Worm (Caenorhabditis elegans) whole organism, young adult: ENCODE measurements around the gene fahd-1.

ENCODE experiments used
- D2030.7 ChIP-seq: fragments of 200-800 bp; sonication (Bioruptor generic); IDR thresholded peaks from 2 replicates; pipeline ENCODE4 v1.3.6; 2022; ENCODE audit warnings: missing genetic modification reagents, missing genetic modification characterization, missing compliant biosample characterization
- F10E7.11 ChIP-seq: sonication (generic microtip); optimal IDR thresholded peaks from 2 replicates; lab custom pipeline; 2017; ENCODE audit warnings: mild to moderate bottlenecking, missing genetic modification characterization, moderate library complexity, missing compliant biosample characterization
- F23B12.7 ChIP-seq: sonication (generic microtip); optimal IDR thresholded peaks from 2 replicates; lab custom pipeline; 2017; ENCODE audit warnings: missing genetic modification characterization, mild to moderate bottlenecking, missing compliant biosample characterization, antibody characterized with exemption, moderate library complexity; ENCODE audit not compliant: insufficient read depth
- F37B4.10 ChIP-seq: fragments of 200-800 bp; sonication (Bioruptor generic); IDR thresholded peaks from 2 replicates; pipeline ENCODE4 v1.3.6; 2022; ENCODE audit warnings: missing genetic modification characterization, missing compliant biosample characterization
- F49E8.2 ChIP-seq: sonication (generic microtip); optimal IDR thresholded peaks from 3 replicates; lab custom pipeline; 2017; ENCODE audit warnings: missing genetic modification characterization, mild to moderate bottlenecking, missing compliant biosample characterization, antibody characterized with exemption, moderate library complexity; ENCODE audit not compliant: insufficient read depth
- F57A8.1 ChIP-seq: fragments of 200-800 bp; sonication (Bioruptor generic); optimal IDR thresholded peaks from 2 replicates; lab custom pipeline; 2018; ENCODE audit warnings: mild to moderate bottlenecking, missing genetic modification characterization, moderate library complexity, missing compliant biosample characterization
- Y56A3A.18 ChIP-seq: fragments of 200-800 bp; sonication (Bioruptor generic); IDR thresholded peaks from 2 replicates; pipeline ENCODE4 v1.3.6; 2022; ENCODE audit warnings: missing genetic modification reagents, missing genetic modification characterization, missing compliant biosample characterization
- Y79H2A.3 ChIP-seq: fragments of 200-800 bp; sonication (Bioruptor generic); conservative IDR thresholded peaks from 2 replicates; pipeline ENCODE4 v1.3.6; 2022; ENCODE audit warnings: missing genetic modification reagents, missing genetic modification characterization, missing compliant biosample characterization
- ZK185.1 ChIP-seq: sonication (generic microtip); optimal IDR thresholded peaks from 2 replicates; lab custom pipeline; 2016; ENCODE audit warnings: mild to moderate bottlenecking, missing genetic modification characterization, missing compliant biosample characterization; ENCODE audit not compliant: poor library complexity, severe bottlenecking
- attf-5 ChIP-seq: fragments of 200-800 bp; sonication (Bioruptor generic); optimal IDR thresholded peaks from 2 replicates; lab custom pipeline; 2018; ENCODE audit warnings: mild to moderate bottlenecking, missing genetic modification characterization, missing compliant biosample characterization
- attf-6 ChIP-seq: fragments of 200-800 bp; sonication (Bioruptor generic); IDR thresholded peaks from 2 replicates; pipeline ENCODE4 v1.3.6; 2022; ENCODE audit warnings: missing genetic modification reagents, missing genetic modification characterization, missing compliant biosample characterization
- bed-1 ChIP-seq: fragments of 200-800 bp; sonication (Bioruptor generic); IDR thresholded peaks from 2 replicates; pipeline ENCODE4 v1.3.6; 2022; ENCODE audit warnings: missing genetic modification reagents, missing genetic modification characterization, missing compliant biosample characterization
- cebp-1 ChIP-seq, 2 experiments: fragments of 200-800 bp in 1 of 2; sonication (Bioruptor generic) in 1 of 2; sonication (generic microtip) in 1 of 2; IDR thresholded peaks in 1 of 2; optimal IDR thresholded peaks in 1 of 2; 2 replicates each; pipeline versions ENCODE4 v1.3.6 to Lab custom; 2017 to 2022; ENCODE audit warnings: missing compliant biosample characterization in 2 of 2, missing genetic modification characterization in 2 of 2, mild to moderate bottlenecking in 1 of 2, missing genetic modification reagents in 1 of 2, moderate library complexity in 1 of 2
- efl-1 ChIP-seq: fragments of 150-350 bp; optimal IDR thresholded peaks from 2 replicates; lab custom pipeline; 2014; ENCODE audit warnings: missing biosample characterization, missing genetic modification reagents, missing genetic modification characterization
- hlh-12 ChIP-seq: sonication (generic microtip); optimal IDR thresholded peaks from 2 replicates; lab custom pipeline; 2016; ENCODE audit warnings: missing genetic modification characterization, missing compliant biosample characterization
- hmg-1.2 ChIP-seq: fragments of 200-800 bp; sonication (Bioruptor generic); IDR thresholded peaks from 2 replicates; pipeline ENCODE4 v1.3.6; 2022; ENCODE audit warnings: missing genetic modification reagents, missing genetic modification characterization, missing compliant biosample characterization
- hrde-1 ChIP-seq: sonication (generic microtip); optimal IDR thresholded peaks from 2 replicates; lab custom pipeline; 2016; ENCODE audit warnings: missing genetic modification characterization, mild to moderate bottlenecking, missing compliant biosample characterization, moderate library complexity, missing genotype, missing genetic modification reagents, borderline replicate concordance
- hsf-1 ChIP-seq: fragments of 200-800 bp; sonication (Bioruptor generic); IDR thresholded peaks from 2 replicates; pipeline ENCODE4 v1.3.6; 2022; ENCODE audit warnings: missing genetic modification reagents, missing genetic modification characterization, missing compliant biosample characterization
- let-526 ChIP-seq: fragments of 200-800 bp; sonication (Bioruptor generic); IDR thresholded peaks from 2 replicates; pipeline ENCODE4 v1.3.6; 2022; ENCODE audit warnings: missing genetic modification reagents, missing genetic modification characterization, missing compliant biosample characterization
- lin-35 ChIP-seq, 3 experiments: fragments of 150-350 bp in 2 of 3; sonication (generic microtip) in 1 of 3; optimal IDR thresholded peaks; 2 replicates each; lab custom pipeline; 2014 to 2018; ENCODE audit warnings: missing biosample characterization in 3 of 3, missing genetic modification characterization in 3 of 3, missing genetic modification reagents in 3 of 3
- lin-40 ChIP-seq: sonication (generic microtip); optimal IDR thresholded peaks from 2 replicates; lab custom pipeline; 2016; ENCODE audit warnings: missing genetic modification characterization, mild to moderate bottlenecking, missing compliant biosample characterization, missing genotype, missing genetic modification reagents
- lsy-27 ChIP-seq: sonication (generic microtip); optimal IDR thresholded peaks from 2 replicates; lab custom pipeline; 2017; ENCODE audit warnings: missing genetic modification characterization, mild to moderate bottlenecking, missing compliant biosample characterization, antibody characterized with exemption, missing genotype, borderline replicate concordance; ENCODE audit not compliant: insufficient read depth
- madf-6 ChIP-seq: fragments of 200-800 bp; sonication (Bioruptor generic); IDR thresholded peaks from 2 replicates; pipeline ENCODE4 v1.3.6; 2022; ENCODE audit warnings: missing genetic modification reagents, missing genetic modification characterization, missing compliant biosample characterization
- mel-28 ChIP-seq: sonication (generic microtip); optimal IDR thresholded peaks from 2 replicates; lab custom pipeline; 2016; ENCODE audit warnings: borderline replicate concordance, mild to moderate bottlenecking, missing genetic modification characterization, missing compliant biosample characterization
- mxl-1 ChIP-seq: sonication (generic microtip); optimal IDR thresholded peaks from 2 replicates; lab custom pipeline; 2016; ENCODE audit warnings: missing genetic modification characterization, missing compliant biosample characterization
- nhr-80 ChIP-seq: sonication (generic microtip); optimal IDR thresholded peaks from 2 replicates; lab custom pipeline; 2016; ENCODE audit warnings: missing genetic modification characterization, missing compliant biosample characterization
- pha-4 ChIP-seq: fragments of 150-350 bp; sonication (generic microtip); optimal IDR thresholded peaks from 2 replicates; lab custom pipeline; 2014; ENCODE audit warnings: missing biosample characterization, missing genetic modification reagents, missing genetic modification characterization
- sea-2 ChIP-seq: fragments of 200-800 bp; sonication (Bioruptor generic); IDR thresholded peaks from 2 replicates; pipeline ENCODE4 v1.3.6; 2022; ENCODE audit warnings: missing genetic modification characterization, missing compliant biosample characterization
- snpc-4 ChIP-seq, 5 experiments: fragments of 150-350 bp in 1 of 5; sonication (generic microtip) in 4 of 5; optimal IDR thresholded peaks; 2 replicates each; lab custom pipeline; 2014 to 2018; ENCODE audit warnings: missing genetic modification characterization in 5 of 5, missing biosample characterization in 3 of 5, antibody characterized with exemption in 2 of 5, mild to moderate bottlenecking in 2 of 5, missing compliant biosample characterization in 2 of 5, missing genotype in 2 of 5, moderate library complexity in 2 of 5, missing genetic modification reagents in 1 of 5
- sptf-2 ChIP-seq: fragments of 200-800 bp; sonication (Bioruptor generic); optimal IDR thresholded peaks from 2 replicates; lab custom pipeline; 2018; ENCODE audit warnings: mild to moderate bottlenecking, missing genetic modification characterization, missing compliant biosample characterization
- tbp1 ChIP-seq: fragments of 200-800 bp; sonication (Bioruptor generic); optimal IDR thresholded peaks from 2 replicates; lab custom pipeline; 2018; ENCODE audit warnings: mild to moderate bottlenecking, missing genetic modification characterization, missing compliant biosample characterization
- tbx-9 ChIP-seq: sonication (generic microtip); optimal IDR thresholded peaks from 2 replicates; lab custom pipeline; 2016; ENCODE audit warnings: borderline replicate concordance, missing genetic modification characterization, inconsistent platforms, missing compliant biosample characterization
- tlf-1 ChIP-seq: fragments of 200-800 bp; sonication (Bioruptor generic); optimal IDR thresholded peaks from 2 replicates; lab custom pipeline; 2018; ENCODE audit warnings: mild to moderate bottlenecking, missing genetic modification characterization, missing compliant biosample characterization
- unc-130 ChIP-seq: sonication (generic microtip); optimal IDR thresholded peaks from 2 replicates; lab custom pipeline; 2016; ENCODE audit warnings: missing genetic modification reagents, missing genetic modification characterization, missing compliant biosample characterization
- xnd-1 ChIP-seq: sonication (generic microtip); optimal IDR thresholded peaks from 2 replicates; lab custom pipeline; 2016; ENCODE audit warnings: missing genotype, missing genetic modification reagents, missing genetic modification characterization, missing compliant biosample characterization
- zim-3 ChIP-seq: sonication (generic microtip); optimal IDR thresholded peaks from 2 replicates; lab custom pipeline; 2017; ENCODE audit warnings: mild to moderate bottlenecking, missing genetic modification characterization, moderate library complexity, missing compliant biosample characterization
- ztf-22 ChIP-seq: fragments of 200-800 bp; sonication (Bioruptor generic); optimal IDR thresholded peaks from 2 replicates; lab custom pipeline; 2018; ENCODE audit warnings: mild to moderate bottlenecking, missing genetic modification characterization, moderate library complexity, missing compliant biosample characterization
- ztf-25 ChIP-seq: fragments of 200-800 bp; sonication (Bioruptor generic); IDR thresholded peaks from 2 replicates; pipeline ENCODE4 v1.3.6; 2022; ENCODE audit warnings: missing genetic modification reagents, missing genetic modification characterization, missing compliant biosample characterization
- ztf-28 ChIP-seq: fragments of 200-800 bp; sonication (Bioruptor generic); IDR thresholded peaks from 2 replicates; pipeline ENCODE4 v1.3.6; 2022; ENCODE audit warnings: missing genetic modification reagents, missing genetic modification characterization, missing compliant biosample characterization
- ztf-3 ChIP-seq: fragments of 200-800 bp; sonication (Bioruptor generic); optimal IDR thresholded peaks from 2 replicates; lab custom pipeline; 2018; ENCODE audit warnings: mild to moderate bottlenecking, missing genetic modification characterization, missing compliant biosample characterization

fahd-1 gene

DNA sequence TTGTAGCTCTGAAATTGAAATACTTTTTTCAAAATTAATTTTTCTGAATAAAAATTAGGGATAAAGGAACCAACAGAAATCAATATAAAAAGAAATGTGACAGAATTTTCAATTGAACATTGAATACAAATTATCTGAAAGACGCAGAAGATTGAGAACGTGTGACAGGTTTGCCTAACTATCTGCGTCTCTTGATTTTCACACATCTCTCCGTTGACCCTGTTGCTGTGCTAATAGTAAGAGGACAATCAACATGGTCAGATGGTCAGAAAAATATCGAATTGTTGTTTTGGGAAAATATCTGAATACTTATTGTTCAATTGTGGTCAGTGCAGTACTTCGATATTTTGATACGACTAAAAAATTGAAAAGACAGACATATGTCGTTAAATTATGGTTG lies 19.6 kb downstream of the fahd-1 start, which contains the start of gene ZK688.7:
TSS of gene ZK688.7 (minus strand) at position 14 of the 400 bp plus-strand sequence.
- TF ChIP-seq hmg-1.2 (GFP tag; lab: Robert Waterston, UW) (peak; percentile 85), F49E8.2 (tag; lab: Kevin White, UChicago) (no peak), attf-5 (peak; percentile 68), xnd-1 (tag; lab: Kevin White, UChicago) (no peak), zim-3 (tag; lab: Kevin White, UChicago) (no peak), hrde-1 (tag; lab: Kevin White, UChicago) (no peak), nhr-80 (tag; lab: Kevin White, UChicago) (peak; percentile 25), Y56A3A.18 (GFP tag; lab: Robert Waterston, UW) (no peak), snpc-4 (GFP tag; optimal IDR thresholded peaks at IDR 0.05; lab: Kevin White, UChicago) (no peak), snpc-4 (tag; optimal IDR thresholded peaks at IDR 0.05; lab: Kevin White, UChicago) (no peak), cebp-1 (GFP tag; IDR thresholded peaks at IDR 0.05; lab: Robert Waterston, UW) (no peak), cebp-1 (tag; optimal IDR thresholded peaks at IDR 0.05; lab: Kevin White, UChicago) (no peak), ztf-28 (GFP tag; lab: Robert Waterston, UW) (no peak), F23B12.7 (tag; lab: Kevin White, UChicago) (no peak), hlh-12 (tag; lab: Kevin White, UChicago) (no peak)

DNA sequence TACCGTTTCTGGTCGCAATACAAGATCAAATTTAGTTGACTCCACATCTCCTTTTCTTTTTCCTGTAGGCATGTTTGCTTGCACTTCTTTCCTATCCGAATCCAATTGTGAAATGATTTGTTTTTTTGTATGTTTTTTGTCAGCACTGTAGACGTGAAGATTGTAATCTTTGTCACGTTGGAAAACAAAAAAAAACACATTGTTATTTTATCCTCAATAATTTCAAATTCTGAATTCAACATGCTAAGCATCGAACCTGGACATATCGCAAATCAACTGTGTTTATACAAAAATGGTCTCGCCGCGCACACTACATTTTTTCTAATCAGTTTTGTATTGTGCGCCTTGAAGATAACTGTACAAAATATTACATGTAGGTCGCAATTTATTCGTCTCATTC lies 21.4 kb downstream of the fahd-1 start, which contains the start of gene ZK688.12:
TSS of gene ZK688.12 (minus strand) at position 101 of the 400 bp plus-strand sequence.
- no peak for TF ChIP-seq tbp1
- TF ChIP-seq ztf-25 (GFP tag; lab: Robert Waterston, UW): no peak
- TF ChIP-seq Y79H2A.3 (GFP tag; lab: Robert Waterston, UW): no peak
- no peak for TF ChIP-seq mxl-1 (tag; lab: Kevin White, UChicago)
- no peak for TF ChIP-seq ztf-22 (GFP tag; lab: Kevin White, UChicago)
- TF ChIP-seq snpc-4 (GFP tag; optimal IDR thresholded peaks at IDR 0.05; lab: Kevin White, UChicago): no peak
- TF ChIP-seq snpc-4 (tag; optimal IDR thresholded peaks at IDR 0.05; lab: Kevin White, UChicago): no peak
- no peak for TF ChIP-seq hlh-12 (tag; lab: Kevin White, UChicago)
- TF ChIP-seq ztf-3: no peak
- TF ChIP-seq D2030.7 (GFP tag; lab: Robert Waterston, UW): no peak

DNA sequence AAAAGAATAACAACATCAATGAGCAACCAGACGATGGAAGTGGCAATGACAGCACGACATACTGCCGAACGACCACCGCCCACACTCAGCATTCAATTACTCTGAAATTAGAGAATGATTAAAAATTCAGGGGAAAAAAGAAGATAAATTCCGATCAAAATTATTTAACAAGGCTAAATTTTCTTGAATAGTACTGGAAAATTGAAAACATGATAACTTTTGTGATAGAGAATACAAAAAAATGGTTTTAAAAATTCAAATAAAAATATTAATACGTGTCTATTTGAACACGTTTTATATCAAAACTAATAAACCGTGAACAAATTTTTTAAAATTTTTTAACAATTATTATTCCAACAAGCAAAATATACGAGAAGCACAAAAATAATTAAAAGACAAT lies 25.6 kb downstream of the fahd-1 start, which contains the start of gene gly-3:
TSS of gene gly-3 (minus strand) at position 101 of the 400 bp plus-strand sequence.
- TF ChIP-seq D2030.7 (GFP tag; lab: Robert Waterston, UW) (no peak), ZK185.1 (tag; lab: Kevin White, UChicago) (no peak), F37B4.10 (no peak), lin-40 (no peak), tlf-1 (GFP tag; lab: Kevin White, UChicago) (no peak), sea-2 (GFP tag; lab: Robert Waterston, UW) (no peak), F10E7.11 (no peak), efl-1 (GFP tag; lab: Kevin White, UChicago) (no peak), madf-6 (GFP tag; lab: Robert Waterston, UW) (no peak)

DNA sequence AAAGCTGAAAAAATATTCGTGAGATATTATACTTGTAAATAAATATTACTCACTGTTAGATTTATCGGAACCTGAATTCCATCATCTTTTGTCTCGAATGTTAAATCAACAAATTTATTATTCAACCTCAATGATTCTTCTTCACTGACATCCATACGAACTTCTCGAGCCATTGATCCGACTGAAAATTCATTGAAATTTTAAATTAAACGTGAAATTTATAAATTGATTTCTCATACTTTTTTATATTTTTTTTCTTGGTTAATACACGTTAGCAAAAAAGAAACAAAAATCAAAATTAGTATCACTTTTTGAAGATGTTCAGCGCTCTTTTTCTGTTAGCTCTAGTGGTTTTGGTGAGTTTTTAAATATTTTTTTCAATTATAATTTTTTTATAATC lies 27.8 kb downstream of the fahd-1 start, which contains the start of gene C29E4.14:
TSS of gene C29E4.14 (plus strand) at position 301 of the 400 bp plus-strand sequence.
- no peak for TF ChIP-seq sptf-2 (GFP tag; lab: Kevin White, UChicago)
- TF ChIP-seq let-526 (GFP tag; lab: Robert Waterston, UW): no peak
- no peak for TF ChIP-seq pha-4
- no peak for TF ChIP-seq snpc-4 (GFP tag; optimal IDR thresholded peaks at IDR 0.05; lab: Kevin White, UChicago)
- TF ChIP-seq snpc-4 (tag; optimal IDR thresholded peaks at IDR 0.05; lab: Kevin White, UChicago): no peak
- TF ChIP-seq hsf-1 (GFP tag; lab: Robert Waterston, UW): no peak
- no peak for TF ChIP-seq mel-28 (tag; lab: Kevin White, UChicago)
- TF ChIP-seq bed-1 (GFP tag; lab: Robert Waterston, UW): no peak
- no peak for TF ChIP-seq Y56A3A.18 (GFP tag; lab: Robert Waterston, UW)
- TF ChIP-seq tbx-9 (tag; lab: Kevin White, UChicago): no peak
- TF ChIP-seq attf-6 (GFP tag; lab: Robert Waterston, UW): no peak
- TF ChIP-seq hlh-12 (tag; lab: Kevin White, UChicago): no peak
- TF ChIP-seq unc-130: no peak
- TF ChIP-seq ZK185.1 (tag; lab: Kevin White, UChicago): no peak
- no peak for TF ChIP-seq ztf-3
- TF ChIP-seq lsy-27 (tag; lab: Kevin White, UChicago): no peak
- TF ChIP-seq F57A8.1 (GFP tag; lab: Kevin White, UChicago): no peak
- TF ChIP-seq lin-35 (GFP tag; optimal IDR thresholded peaks at IDR 0.05; lab: Kevin White, UChicago): no peak
